Worm (Caenorhabditis elegans): ENCODE measurements around the gene mdt-6.

Gene mdt-6

DNA sequence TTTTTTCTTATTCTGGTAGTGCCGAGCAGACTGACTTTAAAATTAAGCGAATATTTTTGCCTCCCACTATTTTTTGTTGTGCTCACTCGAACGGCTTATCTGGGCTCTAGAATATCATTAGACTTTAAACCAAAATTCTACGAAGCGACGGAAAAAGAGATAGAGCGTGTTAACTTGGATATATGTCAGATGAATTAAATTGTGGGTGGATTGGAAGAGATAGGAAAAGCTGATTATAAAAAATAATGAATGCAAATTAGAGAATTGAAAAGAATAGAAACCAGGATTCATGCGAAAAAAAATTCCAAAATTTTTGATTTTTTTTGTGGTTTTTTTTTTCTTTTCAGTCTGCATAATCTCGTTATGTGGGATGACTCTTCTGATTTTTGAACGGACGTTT lies 37.7 kb downstream of the mdt-6 start, which contains the start of gene F20A1.4:
F20A1.4 (minus strand) TSS at position 101 of the 400 bp plus-strand sequence.
- TF ChIP-seq lin-15B (tag; optimal IDR thresholded peaks at IDR 0.05): no peak
- no peak for TF ChIP-seq nhr-43 (tag; optimal IDR thresholded peaks at IDR 0.05; ENCODE audit: poor library complexity, severe bottlenecking)
- no peak for TF ChIP-seq elt-2 (tag; optimal IDR thresholded peaks at IDR 0.05)
- no peak for TF ChIP-seq ama-1 (optimal IDR thresholded peaks at IDR 0.05)
- TF ChIP-seq fos-1 (tag; optimal IDR thresholded peaks at IDR 0.05): no peak
- TF ChIP-seq egl-5 (tag; optimal IDR thresholded peaks at IDR 0.05): no peak
- no peak for TF ChIP-seq pha-4 (tag; optimal IDR thresholded peaks at IDR 0.05)

DNA sequence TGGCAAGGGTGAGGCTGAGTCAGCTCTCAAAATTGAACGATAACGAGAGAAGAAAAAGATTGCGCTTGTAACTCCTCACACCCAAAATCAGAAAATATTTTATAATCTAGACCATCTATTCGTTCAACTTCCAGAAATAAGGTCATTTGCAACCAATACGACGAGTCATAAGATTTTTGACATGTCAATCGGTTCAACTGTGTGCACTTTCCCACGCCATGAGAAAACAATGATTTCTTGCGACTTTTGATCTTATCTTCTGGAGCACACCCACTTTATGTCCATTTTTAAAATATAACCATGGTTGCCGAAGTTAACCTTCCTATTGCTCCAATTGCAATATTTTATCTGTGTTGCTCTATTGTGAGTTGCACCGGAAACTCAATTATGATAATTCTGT lies 42.4 kb downstream of the mdt-6 start, which contains the start of gene srsx-32:
srsx-32 (plus strand) TSS at position 301 of the 400 bp plus-strand sequence.
- TF ChIP-seq hmg-11 (tag; optimal IDR thresholded peaks at IDR 0.05): no peak
- TF ChIP-seq nhr-77 (tag; optimal IDR thresholded peaks at IDR 0.05): no peak
- TF ChIP-seq ceh-28 (tag; optimal IDR thresholded peaks at IDR 0.05): no peak
- no peak for TF ChIP-seq mml-1 (tag; optimal IDR thresholded peaks at IDR 0.05)

DNA sequence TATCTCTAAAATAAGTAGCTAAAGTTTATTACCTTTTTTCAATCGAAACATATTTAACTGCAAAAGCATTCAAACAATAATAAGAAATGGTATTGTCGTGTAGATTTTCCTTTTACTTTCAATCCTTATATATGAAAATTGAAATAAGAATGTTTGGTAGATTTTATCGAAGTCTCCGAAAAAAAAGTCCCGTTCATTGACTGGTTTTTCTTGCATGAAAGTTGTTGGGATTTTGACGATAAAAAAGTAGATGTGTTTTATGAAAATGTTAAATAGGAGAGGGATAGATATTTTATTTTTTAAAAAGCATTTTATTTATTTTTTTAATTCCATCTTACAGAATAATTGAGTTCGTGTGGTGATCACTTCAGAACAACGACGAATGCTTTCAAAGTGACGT lies 43.6 kb downstream of the mdt-6 start, which contains the start of gene C33G8.13:
C33G8.13 (minus strand) TSS at position 101 of the 400 bp plus-strand sequence.
- TF ChIP-seq sea-2 (GFP tag; optimal IDR thresholded peaks at IDR 0.05) (no peak), R02D3.7 (tag; optimal IDR thresholded peaks at IDR 0.05) (no peak)

DNA sequence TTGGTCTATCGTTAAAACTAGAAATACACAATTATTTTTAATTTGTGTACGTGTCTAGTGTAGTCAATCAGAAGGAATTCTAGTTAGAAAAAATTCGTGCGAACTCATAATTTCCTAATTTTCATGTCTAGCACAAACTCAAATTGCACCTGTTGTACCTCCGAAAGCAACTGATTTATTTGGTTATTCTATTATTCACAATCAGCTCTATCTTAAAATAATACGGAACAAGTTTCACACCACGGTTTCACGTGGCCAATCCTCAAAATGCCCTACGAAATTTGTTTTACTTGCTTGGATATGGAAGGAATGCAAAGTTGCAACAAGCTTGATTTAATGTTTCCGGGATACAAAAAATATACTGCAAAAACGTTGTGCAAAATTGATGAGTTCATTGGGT lies 46.8 kb downstream of the mdt-6 start, which contains the start of gene srw-127:
srw-127 (plus strand) TSS at position 301 of the 400 bp plus-strand sequence.
- TF ChIP-seq nhr-43 (tag; optimal IDR thresholded peaks at IDR 0.05; ENCODE audit: poor library complexity, severe bottlenecking): no peak
- TF ChIP-seq pqm-1 (tag; optimal IDR thresholded peaks at IDR 0.05): no peak

ce11 chrV:7009461-7009860 lies 50.0 kb downstream of the mdt-6 start, which contains the start of gene C33G8.2:
Gene C33G8.2, plus strand, starts transcription at chrV:7009761.
- no peak for TF ChIP-seq pqm-1 (tag; optimal IDR thresholded peaks at IDR 0.05)
- TF ChIP-seq lin-15B (tag; optimal IDR thresholded peaks at IDR 0.05): no peak
